Worm (Caenorhabditis elegans): ENCODE results near the gene Y46H3C.5.

ce11 chrV:1721966-1722365 lies 29.7 kb upstream of the Y46H3C.5 start, which contains the start of gene srw-101:
- no peak for TF ChIP-seq ama-1 (optimal IDR thresholded peaks at IDR 0.05)
- TF ChIP-seq hmbx-1 (tag; optimal IDR thresholded peaks at IDR 0.05): no peak
- no peak for TF ChIP-seq ceh-36 (tag; optimal IDR thresholded peaks at IDR 0.05)
- TF ChIP-seq sea-1 (GFP tag; conservative IDR thresholded peaks at IDR 0.05): no peak
- TF ChIP-seq scrt-1 (GFP tag; IDR thresholded peaks at IDR 0.05): no peak
- no peak for TF ChIP-seq flt-1 (GFP tag; IDR thresholded peaks at IDR 0.05)
- TF ChIP-seq hnd-1 (tag; optimal IDR thresholded peaks at IDR 0.05): no peak
- no peak for TF ChIP-seq B0310.2 (tag; optimal IDR thresholded peaks at IDR 0.05)
- no peak for TF ChIP-seq hmg-4 (GFP tag; optimal IDR thresholded peaks at IDR 0.05)
- no peak for TF ChIP-seq ets-7 (tag; optimal IDR thresholded peaks at IDR 0.05)
